Fruit fly (Drosophila melanogaster): ENCODE measurements around the gene Cdk8.

Gene Cdk8

dm6 chr3L:9856430-9857218 is 18.2 kb upstream of the Cdk8 start (continued):
- TF ChIP-seq Camta (GFP tag; optimal IDR thresholded peaks at IDR 0.05) (no peak), vfl (GFP tag; optimal IDR thresholded peaks at IDR 0.05) (no peak), CG6765 (GFP tag; optimal IDR thresholded peaks at IDR 0.05) (no peak), NK7.1 (GFP tag; optimal IDR thresholded peaks at IDR 0.05) (no peak), lola (GFP tag; optimal IDR thresholded peaks at IDR 0.05) (peak in 1 of 3 experiments; percentile 92), Mes4 (GFP tag; optimal IDR thresholded peaks at IDR 0.05) (no peak), NC2α (GFP tag; optimal IDR thresholded peaks at IDR 0.05) (no peak), CG2889 (GFP tag; IDR thresholded peaks at IDR 0.05) (0 out of 3 replicates have a peak, but pooled peaks have one; percentile 40), Hmx (GFP tag; optimal IDR thresholded peaks at IDR 0.05) (no peak), wek (GFP tag; optimal IDR thresholded peaks at IDR 0.05) (no peak), dan (GFP tag; IDR thresholded peaks at IDR 0.05) (no peak), cato (GFP tag; optimal IDR thresholded peaks at IDR 0.05; ENCODE audit: borderline replicate concordance) (peak; percentile 65), fu2 (GFP tag; optimal IDR thresholded peaks at IDR 0.05) (no peak), CG4360 (GFP tag; IDR thresholded peaks at IDR 0.05) (no peak), her (GFP tag; optimal IDR thresholded peaks at IDR 0.05) (no peak), shn (GFP tag; optimal IDR thresholded peaks at IDR 0.05) (no peak), HmgD (GFP tag; optimal IDR thresholded peaks at IDR 0.05) (no peak), YL-1 (GFP tag; optimal IDR thresholded peaks at IDR 0.05) (no peak), pita (GFP tag; optimal IDR thresholded peaks at IDR 0.05) (no peak), Neu2 (GFP tag; optimal IDR thresholded peaks at IDR 0.05; ENCODE audit: borderline replicate concordance) (no peak), fd102C (GFP tag; optimal IDR thresholded peaks at IDR 0.05) (peak; percentile 83), dysf (GFP tag; IDR thresholded peaks at IDR 0.05) (peak; percentile 82), gem (tag; optimal IDR thresholded peaks at IDR 0.05) (peak; percentile 94), Hr3 (GFP tag; optimal IDR thresholded peaks at IDR 0.05) (peak; percentile 71), Tbp (GFP tag; optimal IDR thresholded peaks at IDR 0.05) (no peak), HLH54F (GFP tag; optimal IDR thresholded peaks at IDR 0.05) (no peak), Ets97D (GFP tag; optimal IDR thresholded peaks at IDR 0.05) (no peak), CG18262 (tag; optimal IDR thresholded peaks at IDR 0.05) (peak; percentile 92), tgo (GFP tag; IDR thresholded peaks at IDR 0.05) (peak; percentile 83), CG17612 (GFP tag; IDR thresholded peaks at IDR 0.05) (peak; percentile 49; the same call in 1 of the 2 replicates), ind (GFP tag; optimal IDR thresholded peaks at IDR 0.05) (peak; percentile 57), gt (GFP tag; IDR thresholded peaks at IDR 0.05) (peak; percentile 82), Gug (GFP tag; IDR thresholded peaks at IDR 0.05) (peak; percentile 23; the same call in 1 of the 4 replicates), CG1647 (GFP tag; optimal IDR thresholded peaks at IDR 0.05) (no peak), CG9609 (GFP tag; optimal IDR thresholded peaks at IDR 0.05) (peak; percentile 26), CG13123 (GFP tag; optimal IDR thresholded peaks at IDR 0.05) (peak; percentile 24), rib (GFP tag; IDR thresholded peaks at IDR 0.05) (peak; percentile 43; the same call in 1 of the 2 replicates), sens (GFP tag) (peak; percentile 84), CG16815 (GFP tag; optimal IDR thresholded peaks at IDR 0.05) (peak; percentile 67), CG31365 (tag; optimal IDR thresholded peaks at IDR 0.05) (no peak), B-H2 (GFP tag; optimal IDR thresholded peaks at IDR 0.05) (no peak), Abd-B (GFP tag; optimal IDR thresholded peaks at IDR 0.05) (peak; percentile 78), CG5953 (GFP tag; IDR thresholded peaks at IDR 0.05) (0 out of 2 replicates have a peak, but pooled peaks have one; percentile 35), odd (GFP tag; optimal IDR thresholded peaks at IDR 0.05) (peak; percentile 59), ci (GFP tag; IDR thresholded peaks at IDR 0.05) (peak; percentile 82; the same call in 1 of the 3 replicates), Fer3 (tag; optimal IDR thresholded peaks at IDR 0.05) (peak; percentile 76), salm (tag; optimal IDR thresholded peaks at IDR 0.05) (peak; percentile 77), zfh1 (GFP tag; IDR thresholded peaks at IDR 0.05) (peak; percentile 88), zf30C (GFP tag; optimal IDR thresholded peaks at IDR 0.05) (peak; percentile 95), CG5180 (GFP tag; optimal IDR thresholded peaks at IDR 0.05) (no peak)

Data from whole organism, embryonic.